Worm (Caenorhabditis elegans) whole organism, L3 larva: ENCODE data around the gene F49F1.11.

Source experiments
- R02D3.7 ChIP-seq: fragments of 150-350 bp; optimal IDR thresholded peaks from 2 replicates; lab custom pipeline; 2014; ENCODE audit warnings: missing biosample characterization, missing genetic modification characterization
- ZK546.5 ChIP-seq: sonication (generic microtip); optimal IDR thresholded peaks from 2 replicates; lab custom pipeline; 2017; ENCODE audit warnings: missing biosample characterization, missing genetic modification characterization
- ceh-16 ChIP-seq: sonication (generic microtip); optimal IDR thresholded peaks from 2 replicates; lab custom pipeline; 2017; ENCODE audit warnings: missing biosample characterization, missing genetic modification characterization
- mdl-1 ChIP-seq: fragments of 150-350 bp; optimal IDR thresholded peaks from 2 replicates; lab custom pipeline; 2014; ENCODE audit warnings: missing biosample characterization, missing genetic modification characterization
- mml-1 ChIP-seq: fragments of 150-350 bp; sonication (generic microtip); optimal IDR thresholded peaks from 3 replicates; lab custom pipeline; 2014; ENCODE audit warnings: missing biosample characterization, missing genetic modification characterization
- nhr-12 ChIP-seq: fragments of 150-350 bp; optimal IDR thresholded peaks from 2 replicates; lab custom pipeline; 2014; ENCODE audit warnings: missing biosample characterization, missing genetic modification characterization
- nhr-76 ChIP-seq: fragments of 150-350 bp; sonication (generic microtip); optimal IDR thresholded peaks from 5 replicates; lab custom pipeline; 2014; ENCODE audit warnings: missing biosample characterization, missing genetic modification characterization
- tbx-2 ChIP-seq: sonication (generic microtip); optimal IDR thresholded peaks from 2 replicates; lab custom pipeline; 2016; ENCODE audit warnings: mild to moderate bottlenecking, missing genetic modification characterization, missing compliant biosample characterization
- unc-62 ChIP-seq: fragments of 150-350 bp; sonication (generic microtip); optimal IDR thresholded peaks from 4 replicates; lab custom pipeline; 2014; ENCODE audit warnings: missing biosample characterization, missing genetic modification reagents, missing genetic modification characterization
- ztf-4 ChIP-seq: fragments of 150-350 bp; optimal IDR thresholded peaks from 2 replicates; lab custom pipeline; 2014; ENCODE audit warnings: missing biosample characterization, missing genetic modification characterization

- TF ChIP-seq tbx-2 (tag; lab: Kevin White, UChicago) (no peak), ZK546.5 (tag; lab: Kevin White, UChicago) (no peak), mml-1 (tag; lab: Kevin White, UChicago) (no peak), R02D3.7 (tag; lab: Kevin White, UChicago) (no peak), mdl-1 (tag; lab: Kevin White, UChicago) (no peak), unc-62 (no peak), nhr-12 (tag; lab: Kevin White, UChicago) (no peak), ceh-16 (no peak), nhr-76 (no peak), ztf-4 (tag; lab: Kevin White, UChicago) (no peak)
Observed at ce11 chrIV:4140265-4140664, 946 bp downstream of the F49F1.11 start, which contains the start of gene F49F1.18.
